Fruit fly (Drosophila melanogaster) whole organism, embryonic: ENCODE results near the gene Shal.
A peak's percentile ranks its signal among the peaks of the same experiment; 100 is the strongest.

Experiments
- ATbp ChIP-seq: fragments of 200-800 bp; sonication (Bioruptor generic); optimal IDR thresholded peaks from 2 replicates; lab custom pipeline; 2017; ENCODE audit warnings: missing biosample characterization, mild to moderate bottlenecking, missing genetic modification characterization, missing genetic modification reagents
- CG10366 ChIP-seq: fragments of 200-800 bp; sonication (Bioruptor generic); IDR thresholded peaks from 2 replicates; pipeline ENCODE4 v1.3.6; 2022; ENCODE audit warnings: missing biosample characterization, missing genetic modification characterization
- CG11560 ChIP-seq: fragments of 200-800 bp; sonication (Bioruptor generic); IDR thresholded peaks from 3 replicates; pipeline ENCODE4 v1.3.6; 2022; ENCODE audit warnings: missing biosample characterization, missing genetic modification characterization
- CG12104 ChIP-seq: fragments of 200-800 bp; sonication (Bioruptor generic); optimal IDR thresholded peaks from 3 replicates; lab custom pipeline; 2016; ENCODE audit warnings: missing biosample characterization, missing genetic modification characterization
- CG13123 ChIP-seq: fragments of 200-800 bp; sonication (Bioruptor generic); optimal IDR thresholded peaks from 2 replicates; lab custom pipeline; 2016; ENCODE audit warnings: missing biosample characterization, missing genetic modification characterization
- CG14014 ChIP-seq: fragments of 200-800 bp; sonication (Bioruptor generic); IDR thresholded peaks from 2 replicates; pipeline ENCODE4 v1.3.6; 2022; ENCODE audit warnings: missing biosample characterization, missing genetic modification characterization
- CG15011 ChIP-seq: fragments of 200-800 bp; sonication (Bioruptor generic); optimal IDR thresholded peaks from 3 replicates; lab custom pipeline; 2018; ENCODE audit warnings: missing biosample characterization, mild to moderate bottlenecking, missing genetic modification characterization
- CG16813 ChIP-seq: fragments of 200-800 bp; sonication (Bioruptor generic); IDR thresholded peaks from 3 replicates; pipeline ENCODE4 v1.3.6; 2022; ENCODE audit warnings: missing biosample characterization, missing genetic modification characterization; ENCODE audit not compliant: partially characterized antibody
- CG17568 ChIP-seq: fragments of 200-800 bp; sonication (Bioruptor generic); optimal IDR thresholded peaks from 2 replicates; lab custom pipeline; 2018; ENCODE audit warnings: missing biosample characterization, mild to moderate bottlenecking, missing genetic modification characterization, moderate library complexity
- CG2889 ChIP-seq: fragments of 200-800 bp; sonication (Bioruptor generic); IDR thresholded peaks from 3 replicates; pipeline ENCODE4 v1.3.6; 2022; ENCODE audit warnings: missing biosample characterization, missing genetic modification characterization
- CG32532 ChIP-seq: fragments of 200-800 bp; sonication (Bioruptor generic); IDR thresholded peaks from 2 replicates; pipeline ENCODE4 v1.3.6; 2022; ENCODE audit warnings: missing biosample characterization, missing genetic modification characterization
- CG34224 ChIP-seq: fragments of 200-800 bp; sonication (Bioruptor generic); IDR thresholded peaks from 3 replicates; pipeline ENCODE4 v1.3.6; 2022; ENCODE audit warnings: missing biosample characterization, missing genetic modification characterization; ENCODE audit not compliant: partially characterized antibody
- CG4854 ChIP-seq: fragments of 200-800 bp; sonication (Bioruptor generic); optimal IDR thresholded peaks from 2 replicates; lab custom pipeline; 2016; ENCODE audit warnings: missing biosample characterization, missing genetic modification characterization, inconsistent platforms
- CG5953 ChIP-seq: fragments of 200-800 bp; sonication (Bioruptor generic); IDR thresholded peaks from 2 replicates; pipeline ENCODE4 v1.3.6; 2022; ENCODE audit warnings: missing biosample characterization, missing genetic modification characterization
- CG7745 ChIP-seq: fragments of 200-800 bp; sonication (Bioruptor generic); optimal IDR thresholded peaks from 2 replicates; lab custom pipeline; 2018; ENCODE audit warnings: missing biosample characterization, mild to moderate bottlenecking, missing genetic modification characterization, moderate library complexity
- CHES-1-like ChIP-seq: fragments of 200-800 bp; sonication (Bioruptor generic); optimal IDR thresholded peaks from 2 replicates; lab custom pipeline; 2016; ENCODE audit warnings: missing biosample characterization, missing genetic modification characterization
- Dp ChIP-seq: fragments of 200-800 bp; sonication (Bioruptor generic); optimal IDR thresholded peaks from 2 replicates; lab custom pipeline; 2018; ENCODE audit warnings: missing biosample characterization, mild to moderate bottlenecking, missing genetic modification characterization, moderate library complexity
- Fer1 ChIP-seq: fragments of 200-800 bp; sonication (Bioruptor generic); optimal IDR thresholded peaks from 2 replicates; lab custom pipeline; 2017; ENCODE audit warnings: missing biosample characterization, mild to moderate bottlenecking, missing genetic modification characterization
- Hmx ChIP-seq: fragments of 200-800 bp; sonication (Bioruptor generic); optimal IDR thresholded peaks from 2 replicates; lab custom pipeline; 2016; ENCODE audit warnings: missing biosample characterization, missing genetic modification characterization
- Lim3 ChIP-seq: fragments of 200-800 bp; sonication (Bioruptor generic); IDR thresholded peaks from 2 replicates; pipeline ENCODE4 v1.3.6; 2022; ENCODE audit warnings: missing biosample characterization, missing genetic modification characterization
- MBD-R2 ChIP-seq: fragments of 200-800 bp; sonication (Bioruptor generic); IDR thresholded peaks from 2 replicates; pipeline ENCODE4 v1.3.6; 2022; ENCODE audit warnings: missing biosample characterization, missing genetic modification characterization
- MTF-1 ChIP-seq: fragments of 200-800 bp; sonication (Bioruptor generic); optimal IDR thresholded peaks from 2 replicates; lab custom pipeline; 2018; ENCODE audit warnings: missing biosample characterization, mild to moderate bottlenecking, missing genetic modification characterization, borderline replicate concordance
- Med ChIP-seq: fragments of 200-800 bp; sonication (Bioruptor generic); peaks from one replicate; lab custom pipeline; 2016; ENCODE audit warnings: missing biosample characterization, missing genetic modification characterization, mild to moderate bottlenecking, inconsistent platforms, moderate library complexity
- NC2α ChIP-seq: fragments of 200-800 bp; sonication (Bioruptor generic); optimal IDR thresholded peaks from 2 replicates; lab custom pipeline; 2016; ENCODE audit warnings: missing biosample characterization, missing genetic modification characterization
- NC2β ChIP-seq: fragments of 200-800 bp; sonication (Bioruptor generic); optimal IDR thresholded peaks from 2 replicates; lab custom pipeline; 2016; ENCODE audit warnings: missing biosample characterization, missing genetic modification characterization
- Opbp ChIP-seq: fragments of 200-800 bp; sonication (Bioruptor generic); IDR thresholded peaks from 3 replicates; pipeline ENCODE4 v1.3.6; 2022; ENCODE audit warnings: missing biosample characterization, missing genetic modification characterization; ENCODE audit not compliant: partially characterized antibody
- PHDP ChIP-seq: fragments of 200-800 bp; sonication (Bioruptor generic); optimal IDR thresholded peaks from 3 replicates; lab custom pipeline; 2018; ENCODE audit warnings: missing biosample characterization, mild to moderate bottlenecking, missing genetic modification characterization, moderate library complexity
- Sry-β ChIP-seq: fragments of 200-800 bp; sonication (Bioruptor generic); optimal IDR thresholded peaks from 2 replicates; lab custom pipeline; 2018; ENCODE audit warnings: missing biosample characterization, mild to moderate bottlenecking, missing genetic modification characterization, moderate library complexity
- Taf1 ChIP-seq: fragments of 200-800 bp; sonication (Bioruptor generic); IDR thresholded peaks from 2 replicates; pipeline ENCODE4 v1.3.6; 2022; ENCODE audit warnings: missing biosample characterization, missing genetic modification characterization
- Vsx1 ChIP-seq: fragments of 200-800 bp; sonication (Bioruptor generic); optimal IDR thresholded peaks from 2 replicates; lab custom pipeline; 2017; ENCODE audit warnings: missing biosample characterization, mild to moderate bottlenecking, missing genetic modification characterization, missing genetic modification reagents
- ara ChIP-seq: fragments of 200-800 bp; sonication (Bioruptor generic); IDR thresholded peaks from 2 replicates; pipeline ENCODE4 v1.3.6; 2022; ENCODE audit warnings: missing biosample characterization, missing genetic modification characterization
- bsh ChIP-seq, 2 experiments: fragments of 200-800 bp; sonication (Bioruptor generic); optimal IDR thresholded peaks; 2 replicates each; lab custom pipeline; 2017 to 2018; ENCODE audit warnings: mild to moderate bottlenecking in 2 of 2, missing biosample characterization in 2 of 2, missing genetic modification characterization in 2 of 2, moderate library complexity in 1 of 2
- fd3F ChIP-seq: fragments of 200-800 bp; sonication (Bioruptor generic); optimal IDR thresholded peaks from 2 replicates; lab custom pipeline; 2018; ENCODE audit warnings: missing biosample characterization, mild to moderate bottlenecking, missing genetic modification characterization, moderate library complexity
- fd96Cb ChIP-seq: fragments of 200-800 bp; sonication (Bioruptor generic); optimal IDR thresholded peaks from 2 replicates; lab custom pipeline; 2018; ENCODE audit warnings: missing biosample characterization, mild to moderate bottlenecking, missing genetic modification characterization, moderate library complexity
- gcm ChIP-seq: fragments of 200-800 bp; sonication (Bioruptor generic); optimal IDR thresholded peaks from 2 replicates; lab custom pipeline; 2019; ENCODE audit warnings: missing biosample characterization, mild to moderate bottlenecking, missing genetic modification characterization, moderate library complexity
- grau ChIP-seq: fragments of 200-800 bp; optimal IDR thresholded peaks from 3 replicates; lab custom pipeline; 2019; ENCODE audit warnings: missing biosample characterization, mild to moderate bottlenecking, missing genetic modification characterization, moderate library complexity
- gsb-n ChIP-seq: fragments of 200-800 bp; sonication (Bioruptor generic); optimal IDR thresholded peaks from 3 replicates; lab custom pipeline; 2018; ENCODE audit warnings: missing biosample characterization, mild to moderate bottlenecking, missing genetic modification characterization
- ham ChIP-seq: fragments of 200-800 bp; sonication (Bioruptor generic); IDR thresholded peaks from 2 replicates; pipeline ENCODE4 v1.3.6; 2022; ENCODE audit warnings: missing biosample characterization, missing genetic modification characterization
- hkb ChIP-seq, 2 experiments: fragments of 200-800 bp in 1 of 2; fragments of >200 bp in 1 of 2; sonication (Bioruptor generic) in 1 of 2; IDR thresholded peaks in 1 of 2; optimal IDR thresholded peaks in 1 of 2; 2 replicates each; pipeline versions ENCODE4 v1.3.6 to Lab custom; 2017 to 2022; ENCODE audit warnings: missing biosample characterization in 1 of 2, missing genetic modification characterization in 1 of 2
- ind ChIP-seq: fragments of 200-800 bp; sonication (Bioruptor generic); optimal IDR thresholded peaks from 3 replicates; lab custom pipeline; 2016; ENCODE audit warnings: missing biosample characterization, missing genetic modification characterization
- kni ChIP-seq: fragments of 200-800 bp; sonication (Bioruptor generic); optimal IDR thresholded peaks from 3 replicates; lab custom pipeline; 2017; ENCODE audit warnings: mild to moderate bottlenecking, missing biosample characterization, missing genetic modification reagents, missing genetic modification characterization
- luna ChIP-seq: fragments of 200-800 bp; sonication (Bioruptor generic); optimal IDR thresholded peaks from 2 replicates; lab custom pipeline; 2016; ENCODE audit warnings: missing biosample characterization, missing genetic modification characterization
- psq ChIP-seq: fragments of 200-800 bp; sonication (Bioruptor generic); optimal IDR thresholded peaks from 2 replicates; lab custom pipeline; 2017; ENCODE audit warnings: missing biosample characterization, missing genetic modification characterization
- schlank ChIP-seq: fragments of 200-800 bp; sonication (Bioruptor generic); optimal IDR thresholded peaks from 2 replicates; lab custom pipeline; 2018; ENCODE audit warnings: missing biosample characterization, mild to moderate bottlenecking, missing genetic modification characterization
- sens ChIP-seq: fragments of 200-800 bp; sonication (Bioruptor generic); peaks from one replicate; lab custom pipeline; 2016; ENCODE audit warnings: missing biosample characterization, missing genetic modification characterization
- so ChIP-seq: fragments of 200-800 bp; sonication (Bioruptor generic); IDR thresholded peaks from 3 replicates; pipeline ENCODE4 v1.3.6; 2022; ENCODE audit warnings: missing biosample characterization, missing genetic modification characterization
- tll ChIP-seq, 2 experiments: fragments of 200-800 bp in 1 of 2; fragments of >200 bp in 1 of 2; sonication (Bioruptor generic) in 1 of 2; optimal IDR thresholded peaks; 2 replicates each; lab custom pipeline; 2017 to 2019; ENCODE audit warnings: missing biosample characterization in 2 of 2, missing genetic modification characterization in 2 of 2, mild to moderate bottlenecking in 1 of 2, moderate library complexity in 1 of 2
- unc-4 ChIP-seq: fragments of 200-800 bp; sonication (Bioruptor generic); IDR thresholded peaks from 2 replicates; pipeline ENCODE4 v1.3.6; 2022; ENCODE audit warnings: missing biosample characterization, missing genetic modification characterization; ENCODE audit not compliant: partially characterized antibody
- vnd ChIP-seq: fragments of 200-800 bp; sonication (Bioruptor generic); IDR thresholded peaks from 3 replicates; pipeline ENCODE4 v1.3.6; 2022; ENCODE audit warnings: missing biosample characterization, missing genetic modification characterization; ENCODE audit not compliant: partially characterized antibody
- wdn ChIP-seq: fragments of 200-800 bp; sonication (Bioruptor generic); IDR thresholded peaks from 2 replicates; pipeline ENCODE4 v1.3.6; 2022; ENCODE audit warnings: missing biosample characterization, missing genetic modification characterization

The Shal gene

DNA sequence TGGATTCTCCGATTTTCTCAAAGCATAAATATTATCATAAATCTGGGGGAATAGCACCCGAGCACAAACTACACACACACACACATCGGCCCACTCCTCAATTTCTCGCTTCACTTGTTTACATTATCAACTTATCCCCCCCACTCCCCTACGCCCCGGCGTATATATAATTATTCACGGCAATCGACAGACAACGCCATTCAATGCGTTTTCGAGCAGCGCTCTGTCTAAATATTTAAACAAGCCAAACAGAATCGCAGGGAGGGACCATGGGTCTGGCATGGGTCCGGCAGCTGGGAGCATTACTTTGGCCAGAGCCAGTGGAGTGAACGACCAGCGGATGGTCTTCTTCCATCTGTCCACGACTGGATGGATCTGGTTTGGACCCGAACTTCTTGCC is 8.7 kb downstream of the Shal start (continued):
- TF ChIP-seq Sry-β (GFP tag; lab: Kevin White, UChicago), result peak; percentile 26
- no peak for TF ChIP-seq Opbp
- TF ChIP-seq NC2β (GFP tag; lab: Kevin White, UChicago), result no peak
- TF ChIP-seq PHDP (tag; lab: Kevin White, UChicago), result peak; percentile 55
- TF ChIP-seq NC2α (GFP tag; lab: Kevin White, UChicago), result peak; percentile 29
- peak; percentile 86 for TF ChIP-seq Med (GFP tag; lab: Kevin White, UChicago)
- TF ChIP-seq tll (GFP tag; optimal IDR thresholded peaks at IDR 0.05; lab: Kevin White, UChicago), result no peak
- no peak for TF ChIP-seq psq
- peak; percentile 48 for TF ChIP-seq gcm
- TF ChIP-seq wdn (GFP tag; lab: Robert Waterston, UW), result no peak
- peak; percentile 81 for TF ChIP-seq ATbp (GFP tag; lab: Kevin White, UChicago)
- peak; percentile 21 for TF ChIP-seq Vsx1 (GFP tag; lab: Kevin White, UChicago)
- TF ChIP-seq Taf1 (GFP tag; lab: Robert Waterston, UW), result no peak
- TF ChIP-seq fd96Cb (tag; lab: Kevin White, UChicago), result peak; percentile 10
- TF ChIP-seq gsb-n (tag; lab: Kevin White, UChicago), result peak; percentile 77
- TF ChIP-seq CHES-1-like, result no peak
- TF ChIP-seq so (GFP tag; lab: Robert Waterston, UW), result 0 out of 3 replicates have a peak, but pooled peaks have one; percentile 38
- TF ChIP-seq sens (GFP tag; lab: Kevin White, UChicago), result peak; percentile 83
- TF ChIP-seq Fer1 (GFP tag; lab: Kevin White, UChicago), result peak; percentile 35
- no peak for TF ChIP-seq ham (GFP tag; lab: Robert Waterston, UW)
- no peak for TF ChIP-seq CG12104 (GFP tag; lab: Kevin White, UChicago)
- TF ChIP-seq ara (GFP tag; lab: Robert Waterston, UW), result peak; percentile 42; the same call in 1 of the 2 replicates
- TF ChIP-seq CG4854, result no peak
- no peak for TF ChIP-seq Dp (GFP tag; lab: Kevin White, UChicago)
- TF ChIP-seq CG15011 (GFP tag; lab: Kevin White, UChicago), result no peak
- peak; percentile 68 for TF ChIP-seq kni
- TF ChIP-seq vnd (GFP tag; lab: Robert Waterston, UW), result no peak
- TF ChIP-seq MTF-1 (GFP tag; lab: Kevin White, UChicago), result peak; percentile 69
- peak; percentile 48 for TF ChIP-seq CG17568
- peak in 1 of 2 experiments; percentile 59 for TF ChIP-seq bsh (GFP tag; optimal IDR thresholded peaks at IDR 0.05; lab: Kevin White, UChicago)
- no peak for TF ChIP-seq Hmx
- no peak for TF ChIP-seq fd3F (GFP tag; lab: Kevin White, UChicago)
- peak; percentile 5 for TF ChIP-seq grau (tag; lab: Kevin White, UChicago)
- TF ChIP-seq ind (GFP tag; lab: Kevin White, UChicago), result no peak
- no peak for TF ChIP-seq Lim3
- TF ChIP-seq hkb (optimal IDR thresholded peaks at IDR 0.05; lab: Kevin White, UChicago), result no peak
- TF ChIP-seq hkb (GFP tag; IDR thresholded peaks at IDR 0.05; lab: Robert Waterston, UW), result no peak
- TF ChIP-seq CG2889, result no peak
- TF ChIP-seq CG16813 (GFP tag; lab: Robert Waterston, UW), result no peak
- TF ChIP-seq luna (GFP tag; lab: Kevin White, UChicago), result no peak
- TF ChIP-seq CG10366 (GFP tag; lab: Robert Waterston, UW), result no peak
- no peak for TF ChIP-seq CG32532
- TF ChIP-seq CG11560 (tag; lab: Robert Waterston, UW), result no peak
- no peak for TF ChIP-seq MBD-R2 (GFP tag; lab: Robert Waterston, UW)
- TF ChIP-seq CG34224 (GFP tag; lab: Robert Waterston, UW), result no peak
- TF ChIP-seq CG14014 (GFP tag; lab: Robert Waterston, UW), result no peak; the same call in 1 of the 2 replicates
- TF ChIP-seq CG13123 (GFP tag; lab: Kevin White, UChicago), result no peak
- TF ChIP-seq unc-4, result no peak
- TF ChIP-seq CG5953, result peak; percentile 33; the same call in 1 of the 2 replicates
- peak; percentile 63 for TF ChIP-seq CG7745
- TF ChIP-seq schlank, result no peak
